Worm (Caenorhabditis elegans): ENCODE measurements around the gene F59D12.5.

ce11 chrX:15650919-15651420 is 3.8 kb upstream of the F59D12.5 start, which contains the start of gene F59D12.3:
- TF ChIP-seq sox-4 (tag; optimal IDR thresholded peaks at IDR 0.05) (no peak), nfya-1 (tag; optimal IDR thresholded peaks at IDR 0.05) (no peak), unc-55 (GFP tag; optimal IDR thresholded peaks at IDR 0.05) (no peak), elt-2 (tag; optimal IDR thresholded peaks at IDR 0.05) (no peak), sox-2 (GFP tag; IDR thresholded peaks at IDR 0.05) (no peak), hlh-13 (GFP tag; optimal IDR thresholded peaks at IDR 0.05) (no peak), ama-1 (optimal IDR thresholded peaks at IDR 0.05) (no peak), ceh-22 (tag; optimal IDR thresholded peaks at IDR 0.05) (no peak), unc-42 (tag; optimal IDR thresholded peaks at IDR 0.05) (no peak)

Data from whole organism, late embryonic.